Fruit fly (Drosophila melanogaster) whole organism, embryonic: Measurements from ENCODE around the gene Nazo.

Experiments used
- ATbp ChIP-seq: fragments of 200-800 bp; sonication (Bioruptor generic); optimal IDR thresholded peaks from 2 replicates; lab custom pipeline; 2017; ENCODE audit warnings: missing biosample characterization, mild to moderate bottlenecking, missing genetic modification characterization, missing genetic modification reagents
- BEAF-32 ChIP-seq: fragments of 200-800 bp; sonication (Bioruptor generic); optimal IDR thresholded peaks from 3 replicates; lab custom pipeline; 2017; ENCODE audit warnings: missing biosample characterization, missing genetic modification characterization, mild to moderate bottlenecking, moderate library complexity, missing genetic modification reagents
- C15 ChIP-seq: fragments of 200-800 bp; sonication (Bioruptor generic); IDR thresholded peaks from 3 replicates; pipeline ENCODE4 v1.3.6; 2022; ENCODE audit warnings: missing biosample characterization, missing genetic modification characterization
- CG11085 ChIP-seq: fragments of 200-800 bp; sonication (Bioruptor generic); IDR thresholded peaks from 2 replicates; pipeline ENCODE4 v1.3.6; 2022; ENCODE audit warnings: missing biosample characterization, missing genetic modification characterization
- CG11456 ChIP-seq: fragments of 200-800 bp; sonication (Bioruptor generic); IDR thresholded peaks from 3 replicates; pipeline ENCODE4 v1.3.6; 2022; ENCODE audit warnings: missing biosample characterization, missing genetic modification characterization
- CG12219 ChIP-seq: fragments of 200-800 bp; sonication (Bioruptor generic); optimal IDR thresholded peaks from 3 replicates; lab custom pipeline; 2018; ENCODE audit warnings: missing biosample characterization, mild to moderate bottlenecking, missing genetic modification characterization
- CG12299 ChIP-seq: fragments of 200-800 bp; sonication (Bioruptor generic); optimal IDR thresholded peaks from 2 replicates; lab custom pipeline; 2018; ENCODE audit warnings: missing biosample characterization, mild to moderate bottlenecking, missing genetic modification characterization
- CG12744 ChIP-seq: fragments of 200-800 bp; sonication (Bioruptor generic); optimal IDR thresholded peaks from 2 replicates; lab custom pipeline; 2016; ENCODE audit warnings: missing biosample characterization, missing genetic modification characterization
- CG14441 ChIP-seq: fragments of 200-800 bp; sonication (Bioruptor generic); IDR thresholded peaks from 2 replicates; pipeline ENCODE4 v1.3.6; 2022; ENCODE audit warnings: missing biosample characterization, missing genetic modification characterization
- CG15073 ChIP-seq: fragments of 200-800 bp; sonication (Bioruptor generic); optimal IDR thresholded peaks from 2 replicates; lab custom pipeline; 2016; ENCODE audit warnings: missing biosample characterization, missing genetic modification characterization
- CG17385 ChIP-seq: fragments of 200-800 bp; sonication (Bioruptor generic); optimal IDR thresholded peaks from 3 replicates; lab custom pipeline; 2018; ENCODE audit warnings: missing biosample characterization, mild to moderate bottlenecking, missing genetic modification characterization
- CG17568 ChIP-seq: fragments of 200-800 bp; sonication (Bioruptor generic); optimal IDR thresholded peaks from 2 replicates; lab custom pipeline; 2018; ENCODE audit warnings: missing biosample characterization, mild to moderate bottlenecking, missing genetic modification characterization, moderate library complexity
- CG18476 ChIP-seq: fragments of 200-800 bp; sonication (Bioruptor generic); optimal IDR thresholded peaks from 2 replicates; lab custom pipeline; 2016; ENCODE audit warnings: missing biosample characterization, mild to moderate bottlenecking, missing genetic modification characterization
- CG2875 ChIP-seq: fragments of 200-800 bp; sonication (Bioruptor generic); optimal IDR thresholded peaks from 2 replicates; lab custom pipeline; 2017; ENCODE audit warnings: missing biosample characterization, mild to moderate bottlenecking, missing genetic modification characterization, missing genetic modification reagents
- CG3995 ChIP-seq: fragments of 200-800 bp; sonication (Bioruptor generic); optimal IDR thresholded peaks from 3 replicates; lab custom pipeline; 2016; ENCODE audit warnings: missing biosample characterization, missing genetic modification characterization
- CG4282 ChIP-seq: fragments of 200-800 bp; sonication (Bioruptor generic); optimal IDR thresholded peaks from 2 replicates; lab custom pipeline; 2016; ENCODE audit warnings: missing biosample characterization, missing genetic modification characterization
- CG5245 ChIP-seq: fragments of 200-800 bp; sonication (Bioruptor generic); optimal IDR thresholded peaks from 3 replicates; lab custom pipeline; 2016; ENCODE audit warnings: missing biosample characterization, missing genetic modification characterization
- CG7556 ChIP-seq: fragments of 200-800 bp; sonication (Bioruptor generic); optimal IDR thresholded peaks from 2 replicates; lab custom pipeline; 2017; ENCODE audit warnings: missing biosample characterization, mild to moderate bottlenecking, missing genetic modification characterization
- CG7963 ChIP-seq: fragments of 200-800 bp; sonication (Bioruptor generic); IDR thresholded peaks from 3 replicates; pipeline ENCODE4 v1.3.6; 2022; ENCODE audit warnings: missing biosample characterization, missing genetic modification characterization; ENCODE audit not compliant: partially characterized antibody
- CG7987 ChIP-seq: fragments of 200-800 bp; sonication (Bioruptor generic); optimal IDR thresholded peaks from 2 replicates; lab custom pipeline; 2018; ENCODE audit warnings: missing biosample characterization, mild to moderate bottlenecking, missing genetic modification characterization, moderate library complexity
- CG8765 ChIP-seq: fragments of 200-800 bp; sonication (Bioruptor generic); IDR thresholded peaks from 2 replicates; pipeline ENCODE4 v1.3.6; 2022; ENCODE audit warnings: missing biosample characterization, missing genetic modification characterization
- CG9932 ChIP-seq: fragments of 200-800 bp; sonication (Bioruptor generic); IDR thresholded peaks from 2 replicates; pipeline ENCODE4 v1.3.6; 2022; ENCODE audit warnings: missing biosample characterization, missing genetic modification characterization
- Deaf1 ChIP-seq: fragments of 200-800 bp; optimal IDR thresholded peaks from 3 replicates; lab custom pipeline; 2019; ENCODE audit warnings: missing biosample characterization, mild to moderate bottlenecking, missing genetic modification characterization, moderate library complexity
- H15 ChIP-seq: fragments of 200-800 bp; sonication (Bioruptor generic); IDR thresholded peaks from 3 replicates; pipeline ENCODE4 v1.3.6; 2022; ENCODE audit warnings: missing biosample characterization, missing genetic modification characterization
- HLH4C ChIP-seq: fragments of 200-800 bp; sonication (Bioruptor generic); IDR thresholded peaks from 3 replicates; pipeline ENCODE4 v1.3.6; 2022; ENCODE audit warnings: missing biosample characterization, missing genetic modification characterization; ENCODE audit not compliant: partially characterized antibody
- Hr3 ChIP-seq: fragments of 200-800 bp; sonication (Bioruptor generic); optimal IDR thresholded peaks from 3 replicates; lab custom pipeline; 2016; ENCODE audit warnings: missing biosample characterization, missing genetic modification characterization
- Hr39 ChIP-seq: fragments of >200 bp; optimal IDR thresholded peaks from 2 replicates; lab custom pipeline; 2017
- Hsf ChIP-seq: fragments of 200-800 bp; sonication (Bioruptor generic); optimal IDR thresholded peaks from 3 replicates; lab custom pipeline; 2016; ENCODE audit warnings: missing biosample characterization, missing genetic modification characterization
- Mad ChIP-seq: fragments of 200-800 bp; sonication (Bioruptor generic); optimal IDR thresholded peaks from 2 replicates; lab custom pipeline; 2016; ENCODE audit warnings: missing biosample characterization, missing genetic modification characterization
- Neu2 ChIP-seq: fragments of 200-800 bp; sonication (Bioruptor generic); optimal IDR thresholded peaks from 3 replicates; lab custom pipeline; 2016; ENCODE audit warnings: missing biosample characterization, missing genetic modification characterization, borderline replicate concordance
- Opbp ChIP-seq: fragments of 200-800 bp; sonication (Bioruptor generic); IDR thresholded peaks from 3 replicates; pipeline ENCODE4 v1.3.6; 2022; ENCODE audit warnings: missing biosample characterization, missing genetic modification characterization; ENCODE audit not compliant: partially characterized antibody
- Rfx ChIP-seq: fragments of 200-800 bp; sonication (Bioruptor generic); IDR thresholded peaks from 2 replicates; pipeline ENCODE4 v1.3.6; 2022; ENCODE audit warnings: missing biosample characterization, missing genetic modification characterization
- Sin3A ChIP-seq: fragments of >200 bp; optimal IDR thresholded peaks from 2 replicates; lab custom pipeline; 2018
- Sox100B ChIP-seq: fragments of 200-800 bp; sonication (Bioruptor generic); optimal IDR thresholded peaks from 3 replicates; lab custom pipeline; 2018; ENCODE audit warnings: missing biosample characterization, mild to moderate bottlenecking, missing genetic modification characterization
- ab ChIP-seq: fragments of 200-800 bp; sonication (Bioruptor generic); optimal IDR thresholded peaks from 2 replicates; lab custom pipeline; 2016; ENCODE audit warnings: missing biosample characterization, missing genetic modification characterization
- al ChIP-seq: fragments of 200-800 bp; sonication (Bioruptor generic); IDR thresholded peaks from 2 replicates; pipeline ENCODE4 v1.3.6; 2022; ENCODE audit warnings: missing biosample characterization, missing genetic modification characterization
- cg ChIP-seq: fragments of 200-800 bp; sonication (Bioruptor generic); optimal IDR thresholded peaks from 3 replicates; lab custom pipeline; 2019; ENCODE audit warnings: missing biosample characterization, mild to moderate bottlenecking, missing genetic modification characterization, moderate library complexity
- croc ChIP-seq: fragments of 200-800 bp; sonication (Bioruptor generic); conservative IDR thresholded peaks from 3 replicates; pipeline ENCODE4 v1.3.6; 2022; ENCODE audit warnings: missing biosample characterization, missing genetic modification characterization
- danr ChIP-seq: fragments of 200-800 bp; sonication (Bioruptor generic); IDR thresholded peaks from 2 replicates; pipeline ENCODE4 v1.3.6; 2022; ENCODE audit warnings: missing biosample characterization, missing genetic modification characterization
- disco-r ChIP-seq: fragments of 200-800 bp; sonication (Bioruptor generic); optimal IDR thresholded peaks from 2 replicates; lab custom pipeline; 2016; ENCODE audit warnings: missing biosample characterization, missing genetic modification characterization
- fd3F ChIP-seq: fragments of 200-800 bp; sonication (Bioruptor generic); optimal IDR thresholded peaks from 2 replicates; lab custom pipeline; 2018; ENCODE audit warnings: missing biosample characterization, mild to moderate bottlenecking, missing genetic modification characterization, moderate library complexity
- gem ChIP-seq: fragments of 200-800 bp; sonication (Bioruptor generic); optimal IDR thresholded peaks from 2 replicates; lab custom pipeline; 2019; ENCODE audit warnings: missing biosample characterization, mild to moderate bottlenecking, missing genetic modification characterization, moderate library complexity
- hb ChIP-seq: fragments of 200-800 bp; sonication (Bioruptor generic); IDR thresholded peaks from 3 replicates; pipeline ENCODE4 v1.3.6; 2022; ENCODE audit warnings: missing biosample characterization, missing genetic modification characterization; ENCODE audit not compliant: partially characterized antibody
- kah ChIP-seq: fragments of 200-800 bp; sonication (Bioruptor generic); optimal IDR thresholded peaks from 2 replicates; lab custom pipeline; 2018; ENCODE audit warnings: missing biosample characterization, mild to moderate bottlenecking, missing genetic modification characterization
- ken ChIP-seq: fragments of 200-800 bp; sonication (Bioruptor generic); IDR thresholded peaks from 3 replicates; pipeline ENCODE4 v1.3.6; 2022; ENCODE audit warnings: missing biosample characterization, missing genetic modification characterization
- lilli ChIP-seq: fragments of 200-800 bp; sonication (Bioruptor generic); optimal IDR thresholded peaks from 3 replicates; lab custom pipeline; 2016; ENCODE audit warnings: missing biosample characterization, missing genetic modification characterization
- luna ChIP-seq: fragments of 200-800 bp; sonication (Bioruptor generic); optimal IDR thresholded peaks from 2 replicates; lab custom pipeline; 2016; ENCODE audit warnings: missing biosample characterization, missing genetic modification characterization
- org-1 ChIP-seq: fragments of 200-800 bp; sonication (Bioruptor generic); optimal IDR thresholded peaks from 2 replicates; lab custom pipeline; 2017; ENCODE audit warnings: missing biosample characterization, missing genetic modification characterization
- phol ChIP-seq: fragments of 200-800 bp; sonication (Bioruptor generic); optimal IDR thresholded peaks from 3 replicates; lab custom pipeline; 2018; ENCODE audit warnings: missing biosample characterization, mild to moderate bottlenecking, missing genetic modification characterization, moderate library complexity
- sens-2 ChIP-seq: fragments of 200-800 bp; sonication (Bioruptor generic); IDR thresholded peaks from 2 replicates; pipeline ENCODE4 v1.3.6; 2022; ENCODE audit warnings: missing biosample characterization, missing genetic modification characterization
- sug ChIP-seq: fragments of 200-800 bp; optimal IDR thresholded peaks from 2 replicates; lab custom pipeline; 2019; ENCODE audit warnings: missing biosample characterization, mild to moderate bottlenecking, missing genetic modification characterization, moderate library complexity
- usp ChIP-seq: fragments of >200 bp; optimal IDR thresholded peaks from 2 replicates; lab custom pipeline; 2017; ENCODE audit warnings: missing biosample characterization, missing genetic modification characterization

The Nazo gene

dm6 chr3R:8305110-8305509, 17.4 kb downstream of the Nazo start, which contains the start of gene Sgt1 (continued):
- TF ChIP-seq CG3995 (GFP tag; lab: Kevin White, UChicago) (peak; percentile 43), Hr39 (lab: Kevin White, UChicago) (no peak), Hsf (peak; percentile 60), CG11085 (GFP tag; lab: Robert Waterston, UW) (no peak), BEAF-32 (GFP tag; lab: Kevin White, UChicago) (peak; percentile 78), CG12219 (GFP tag; lab: Kevin White, UChicago) (no peak), cg (GFP tag; lab: Kevin White, UChicago) (no peak), gem (no peak), Rfx (GFP tag; lab: Robert Waterston, UW) (peak; percentile 74), disco-r (GFP tag; lab: Kevin White, UChicago) (no peak), CG15073 (no peak), CG9932 (peak; percentile 78), CG17568 (GFP tag; lab: Kevin White, UChicago) (no peak), ATbp (GFP tag; lab: Kevin White, UChicago) (no peak), CG18476 (GFP tag; lab: Kevin White, UChicago) (no peak), CG4282 (GFP tag; lab: Kevin White, UChicago) (peak; percentile 14), CG7556 (GFP tag; lab: Kevin White, UChicago) (no peak), CG14441 (no peak), CG12744 (GFP tag; lab: Kevin White, UChicago) (peak; percentile 11), sens-2 (GFP tag; lab: Robert Waterston, UW) (no peak), sug (tag; lab: Kevin White, UChicago) (peak; percentile 75), al (GFP tag; lab: Robert Waterston, UW) (no peak), CG7963 (GFP tag; lab: Robert Waterston, UW) (peak; percentile 91), CG8765 (GFP tag; lab: Robert Waterston, UW) (0 out of 2 replicates have a peak, but pooled peaks have one; percentile 9), Neu2 (no peak), hb (peak; percentile 80), Mad (peak; percentile 34), H15 (no peak), Sin3A (peak; percentile 67), kah (GFP tag; lab: Kevin White, UChicago) (no peak), ab (GFP tag; lab: Kevin White, UChicago) (peak; percentile 10), luna (GFP tag; lab: Kevin White, UChicago) (no peak), usp (GFP tag; lab: Kevin White, UChicago) (no peak), danr (GFP tag; lab: Robert Waterston, UW) (no peak), croc (GFP tag; lab: Robert Waterston, UW) (no peak), CG17385 (GFP tag; lab: Kevin White, UChicago) (no peak), Hr3 (GFP tag; lab: Kevin White, UChicago) (peak; percentile 11), Deaf1 (tag; lab: Kevin White, UChicago) (no peak), ken (GFP tag; lab: Robert Waterston, UW) (0 out of 3 replicates have a peak, but pooled peaks have one; percentile 54), lilli (GFP tag; lab: Kevin White, UChicago) (peak; percentile 72), Opbp (GFP tag; lab: Robert Waterston, UW) (peak; percentile 82; the same call in 2 of the 3 replicates), CG12299 (tag; lab: Kevin White, UChicago) (no peak), CG11456 (GFP tag; lab: Robert Waterston, UW) (no peak), C15 (GFP tag; lab: Robert Waterston, UW) (no peak), Sox100B (GFP tag; lab: Kevin White, UChicago) (no peak), phol (tag; lab: Kevin White, UChicago) (peak; percentile 69), org-1 (GFP tag; lab: Kevin White, UChicago) (no peak), CG5245 (peak; percentile 44), HLH4C (GFP tag; lab: Robert Waterston, UW) (peak; percentile 91), fd3F (GFP tag; lab: Kevin White, UChicago) (no peak), CG2875 (no peak), CG7987 (GFP tag; lab: Kevin White, UChicago) (peak; percentile 39)
